Worm (Caenorhabditis elegans): Measurements from ENCODE around the gene nhr-188.

DNA sequence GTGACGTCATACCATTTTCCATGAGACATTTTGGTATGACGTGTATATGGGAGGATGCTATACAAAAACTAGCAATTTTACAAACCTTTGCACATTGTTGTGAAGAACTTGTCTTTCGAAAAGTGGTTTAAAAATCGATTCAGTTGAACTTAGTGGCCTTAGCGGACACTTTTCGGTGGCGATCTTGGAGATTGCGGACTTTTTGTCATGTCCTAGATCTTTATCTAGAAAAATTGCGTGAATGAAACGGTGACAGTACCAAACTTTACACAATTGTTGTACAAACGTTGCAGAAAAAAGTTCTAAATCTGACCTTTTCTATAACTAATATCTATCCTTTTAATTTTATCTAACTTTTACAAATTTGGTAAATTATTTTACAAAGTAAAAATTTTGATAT, 7.6 kb upstream of the nhr-188 start:
- TF ChIP-seq nhr-237 (tag; optimal IDR thresholded peaks at IDR 0.05): no peak
- TF ChIP-seq pha-4 (tag; optimal IDR thresholded peaks at IDR 0.05): no peak
- TF ChIP-seq nhr-12 (tag; optimal IDR thresholded peaks at IDR 0.05): no peak
- no peak for TF ChIP-seq snpc-4 (tag; optimal IDR thresholded peaks at IDR 0.05)
- TF ChIP-seq lsy-2 (tag; optimal IDR thresholded peaks at IDR 0.05): no peak
- no peak for TF ChIP-seq nhr-28 (tag; optimal IDR thresholded peaks at IDR 0.05)
